Fruit fly (Drosophila melanogaster): ENCODE measurements around the gene CG12084.

CG12084 gene

dm6 chr3L:1442906-1443305, 53.5 kb downstream of the CG12084 start (continued):
- TF ChIP-seq CG11695 (GFP tag; IDR thresholded peaks at IDR 0.05) (peak; percentile 79; the same call in 2 of the 3 replicates), bab2 (GFP tag; optimal IDR thresholded peaks at IDR 0.05) (peak; percentile 83), CG6175 (GFP tag; IDR thresholded peaks at IDR 0.05) (no peak), ATbp (GFP tag; optimal IDR thresholded peaks at IDR 0.05) (peak; percentile 76), org-1 (GFP tag; optimal IDR thresholded peaks at IDR 0.05) (peak; percentile 43), inv (GFP tag; IDR thresholded peaks at IDR 0.05; ENCODE audit: partially characterized antibody) (no peak), CG3838 (GFP tag; optimal IDR thresholded peaks at IDR 0.05) (peak; percentile 64), zen (tag; optimal IDR thresholded peaks at IDR 0.05) (peak; percentile 88), gro (GFP tag; optimal IDR thresholded peaks at IDR 0.05) (no peak), sob (GFP tag; IDR thresholded peaks at IDR 0.05) (peak; percentile 68), odd (GFP tag; optimal IDR thresholded peaks at IDR 0.05) (peak; percentile 55), btn (GFP tag; optimal IDR thresholded peaks at IDR 0.05) (peak; percentile 49), klu (GFP tag; IDR thresholded peaks at IDR 0.05) (0 out of 2 replicates have a peak, but pooled peaks have one; percentile 46), Hmr (GFP tag; optimal IDR thresholded peaks at IDR 0.05) (no peak), BEAF-32 (GFP tag; optimal IDR thresholded peaks at IDR 0.05) (no peak), onecut (GFP tag; IDR thresholded peaks at IDR 0.05) (peak; percentile 82), HmgD (GFP tag; optimal IDR thresholded peaks at IDR 0.05) (no peak), CG32772 (GFP tag; IDR thresholded peaks at IDR 0.05) (peak; percentile 90), kni (GFP tag; optimal IDR thresholded peaks at IDR 0.05) (peak; percentile 67), CG15011 (GFP tag; optimal IDR thresholded peaks at IDR 0.05) (peak; percentile 52), vnd (GFP tag; IDR thresholded peaks at IDR 0.05; ENCODE audit: partially characterized antibody) (no peak), stwl (tag; optimal IDR thresholded peaks at IDR 0.05) (peak; percentile 60), Taf1 (GFP tag; IDR thresholded peaks at IDR 0.05) (no peak), CG11093 (GFP tag; IDR thresholded peaks at IDR 0.05) (peak; percentile 88), CHES-1-like (GFP tag; optimal IDR thresholded peaks at IDR 0.05) (peak; percentile 59), Hr39 (optimal IDR thresholded peaks at IDR 0.05) (no peak), bsh (GFP tag; optimal IDR thresholded peaks at IDR 0.05) (peak; percentile 50 to 98), CG34224 (GFP tag; IDR thresholded peaks at IDR 0.05; ENCODE audit: partially characterized antibody) (no peak), tll (GFP tag; optimal IDR thresholded peaks at IDR 0.05) (no peak), CG1647 (GFP tag; optimal IDR thresholded peaks at IDR 0.05) (peak; percentile 55), maf-S (GFP tag; optimal IDR thresholded peaks at IDR 0.05) (no peak), Abd-B (GFP tag; optimal IDR thresholded peaks at IDR 0.05) (peak; percentile 86), NFAT (GFP tag; IDR thresholded peaks at IDR 0.05) (no peak), CG1792 (GFP tag; optimal IDR thresholded peaks at IDR 0.05) (peak; percentile 22), CG17612 (GFP tag; IDR thresholded peaks at IDR 0.05) (peak; percentile 34; the same call in 1 of the 2 replicates), CG8765 (GFP tag; IDR thresholded peaks at IDR 0.05) (peak; percentile 90), Hr51 (GFP tag; optimal IDR thresholded peaks at IDR 0.05) (peak; percentile 32 to 39), h (optimal IDR thresholded peaks at IDR 0.05) (no peak), yki (optimal IDR thresholded peaks at IDR 0.05) (no peak), run (tag; optimal IDR thresholded peaks at IDR 0.05) (peak; percentile 56), CG4360 (GFP tag; IDR thresholded peaks at IDR 0.05) (peak; percentile 80), CG10267 (tag; optimal IDR thresholded peaks at IDR 0.05) (peak; percentile 91), CG2199 (GFP tag; IDR thresholded peaks at IDR 0.05) (peak; percentile 68; the same call in 1 of the 3 replicates), ems (GFP tag; optimal IDR thresholded peaks at IDR 0.05) (peak; percentile 55), Adf1 (GFP tag; IDR thresholded peaks at IDR 0.05) (no peak), CG30020 (tag; optimal IDR thresholded peaks at IDR 0.05) (peak; percentile 75), gem (tag; optimal IDR thresholded peaks at IDR 0.05) (peak; percentile 90), Stat92E (GFP tag; optimal IDR thresholded peaks at IDR 0.05) (peak in 1 of 3 experiments; percentile 91), gcm2 (GFP tag; optimal IDR thresholded peaks at IDR 0.05) (peak; percentile 31), gfzf (GFP tag; optimal IDR thresholded peaks at IDR 0.05) (no peak), CG17568 (GFP tag; optimal IDR thresholded peaks at IDR 0.05) (peak; percentile 75)
